Fruit fly (Drosophila melanogaster) whole organism, embryonic: Measurements from ENCODE around the gene bab1.
A peak's percentile ranks its signal among the peaks of the same experiment; 100 is the strongest.

ENCODE experiments used
- CG10147 ChIP-seq: fragments of 200-800 bp; sonication (Bioruptor generic); optimal IDR thresholded peaks from 2 replicates; lab custom pipeline; 2019; ENCODE audit warnings: missing biosample characterization, mild to moderate bottlenecking, missing genetic modification characterization, moderate library complexity
- CG10366 ChIP-seq: fragments of 200-800 bp; sonication (Bioruptor generic); IDR thresholded peaks from 2 replicates; pipeline ENCODE4 v1.3.6; 2022; ENCODE audit warnings: missing biosample characterization, missing genetic modification characterization
- CG10462 ChIP-seq: fragments of 200-800 bp; sonication (Bioruptor generic); optimal IDR thresholded peaks from 2 replicates; lab custom pipeline; 2016; ENCODE audit warnings: missing biosample characterization, missing genetic modification characterization
- CG11695 ChIP-seq: fragments of 200-800 bp; sonication (Bioruptor generic); IDR thresholded peaks from 3 replicates; pipeline ENCODE4 v1.3.6; 2022; ENCODE audit warnings: missing biosample characterization, missing genetic modification characterization
- CG12942 ChIP-seq: fragments of 200-800 bp; sonication (Bioruptor generic); optimal IDR thresholded peaks from 3 replicates; lab custom pipeline; 2016; ENCODE audit warnings: missing biosample characterization, missing genetic modification characterization
- CG13296 ChIP-seq: fragments of 200-800 bp; sonication (Bioruptor generic); optimal IDR thresholded peaks from 3 replicates; lab custom pipeline; 2018; ENCODE audit warnings: missing biosample characterization, mild to moderate bottlenecking, missing genetic modification characterization
- CG14441 ChIP-seq: fragments of 200-800 bp; sonication (Bioruptor generic); IDR thresholded peaks from 2 replicates; pipeline ENCODE4 v1.3.6; 2022; ENCODE audit warnings: missing biosample characterization, missing genetic modification characterization
- CG15514 ChIP-seq: fragments of 200-800 bp; sonication (Bioruptor generic); optimal IDR thresholded peaks from 3 replicates; lab custom pipeline; 2017; ENCODE audit warnings: missing biosample characterization, missing genetic modification characterization, mild to moderate bottlenecking, moderate library complexity, missing genetic modification reagents
- CG15601 ChIP-seq: fragments of 200-800 bp; sonication (Bioruptor generic); optimal IDR thresholded peaks from 3 replicates; lab custom pipeline; 2019; ENCODE audit warnings: missing biosample characterization, mild to moderate bottlenecking, missing genetic modification characterization, moderate library complexity
- CG17802 ChIP-seq: fragments of 200-800 bp; sonication (Bioruptor generic); optimal IDR thresholded peaks from 2 replicates; lab custom pipeline; 2018; ENCODE audit warnings: missing biosample characterization, mild to moderate bottlenecking, missing genetic modification characterization, moderate library complexity
- CG2120 ChIP-seq: fragments of 200-800 bp; sonication (Bioruptor generic); optimal IDR thresholded peaks from 3 replicates; lab custom pipeline; 2016; ENCODE audit warnings: missing biosample characterization, missing genetic modification characterization
- CG2712 ChIP-seq: fragments of 200-800 bp; optimal IDR thresholded peaks from 3 replicates; lab custom pipeline; 2019; ENCODE audit warnings: missing biosample characterization, mild to moderate bottlenecking, missing genetic modification characterization, moderate library complexity
- CG33213 ChIP-seq: fragments of 200-800 bp; sonication (Bioruptor generic); optimal IDR thresholded peaks from 3 replicates; lab custom pipeline; 2016; ENCODE audit warnings: missing biosample characterization, missing genetic modification characterization
- CG4282 ChIP-seq: fragments of 200-800 bp; sonication (Bioruptor generic); optimal IDR thresholded peaks from 2 replicates; lab custom pipeline; 2016; ENCODE audit warnings: missing biosample characterization, missing genetic modification characterization
- CG4328 ChIP-seq: fragments of 200-800 bp; sonication (Bioruptor generic); optimal IDR thresholded peaks from 3 replicates; lab custom pipeline; 2017; ENCODE audit warnings: missing biosample characterization, missing genetic modification reagents, missing genetic modification characterization
- CG5245 ChIP-seq: fragments of 200-800 bp; sonication (Bioruptor generic); optimal IDR thresholded peaks from 3 replicates; lab custom pipeline; 2016; ENCODE audit warnings: missing biosample characterization, missing genetic modification characterization
- CG6813 ChIP-seq: fragments of 200-800 bp; sonication (Bioruptor generic); optimal IDR thresholded peaks from 2 replicates; lab custom pipeline; 2017; ENCODE audit warnings: missing biosample characterization, missing genetic modification characterization, mild to moderate bottlenecking, moderate library complexity, missing genetic modification reagents
- CG7372 ChIP-seq: fragments of 200-800 bp; sonication (Bioruptor generic); IDR thresholded peaks from 2 replicates; pipeline ENCODE4 v1.3.6; 2022; ENCODE audit warnings: missing biosample characterization, missing genetic modification characterization
- CG8290 ChIP-seq, 3 experiments: fragments of 200-800 bp; sonication (Bioruptor generic); optimal IDR thresholded peaks; 2 replicates each; lab custom pipeline; 2016 to 2019; ENCODE audit warnings: missing biosample characterization in 3 of 3, missing genetic modification characterization in 3 of 3, mild to moderate bottlenecking in 2 of 3, moderate library complexity in 1 of 3
- CG8765 ChIP-seq: fragments of 200-800 bp; sonication (Bioruptor generic); IDR thresholded peaks from 2 replicates; pipeline ENCODE4 v1.3.6; 2022; ENCODE audit warnings: missing biosample characterization, missing genetic modification characterization
- CG9609 ChIP-seq: fragments of 200-800 bp; sonication (Bioruptor generic); optimal IDR thresholded peaks from 3 replicates; lab custom pipeline; 2016; ENCODE audit warnings: missing biosample characterization, missing genetic modification characterization
- CG9727 ChIP-seq: fragments of 200-800 bp; sonication (Bioruptor generic); optimal IDR thresholded peaks from 3 replicates; lab custom pipeline; 2017; ENCODE audit warnings: missing biosample characterization, mild to moderate bottlenecking, missing genetic modification characterization
- CG9817 ChIP-seq: fragments of 200-800 bp; sonication (Bioruptor generic); optimal IDR thresholded peaks from 2 replicates; lab custom pipeline; 2018; ENCODE audit warnings: missing biosample characterization, mild to moderate bottlenecking, missing genetic modification characterization, moderate library complexity
- CkIIα-i1 ChIP-seq: fragments of 200-800 bp; sonication (Bioruptor generic); IDR thresholded peaks from 2 replicates; pipeline ENCODE4 v1.3.6; 2022; ENCODE audit warnings: missing biosample characterization, missing genetic modification characterization
- Dll ChIP-seq: fragments of 200-800 bp; sonication (Bioruptor generic); IDR thresholded peaks from 4 replicates; pipeline ENCODE4 v1.3.6; 2022; ENCODE audit warnings: missing biosample characterization, missing genetic modification characterization; ENCODE audit not compliant: partially characterized antibody
- Eip74EF ChIP-seq, 2 experiments: fragments of 200-800 bp in 1 of 2; fragments of >200 bp in 1 of 2; sonication (Bioruptor generic) in 1 of 2; optimal IDR thresholded peaks; 2 replicates each; lab custom pipeline; 2017 to 2019; ENCODE audit warnings: missing biosample characterization in 2 of 2, missing genetic modification characterization in 2 of 2, mild to moderate bottlenecking in 1 of 2, moderate library complexity in 1 of 2
- Hand ChIP-seq: fragments of 200-800 bp; sonication (Bioruptor generic); optimal IDR thresholded peaks from 2 replicates; lab custom pipeline; 2017; ENCODE audit warnings: mild to moderate bottlenecking, missing biosample characterization, missing genetic modification reagents, missing genetic modification characterization
- Hey ChIP-seq: fragments of 200-800 bp; sonication (Bioruptor generic); optimal IDR thresholded peaks from 3 replicates; lab custom pipeline; 2018; ENCODE audit warnings: missing biosample characterization, mild to moderate bottlenecking, missing genetic modification characterization
- NC2α ChIP-seq: fragments of 200-800 bp; sonication (Bioruptor generic); optimal IDR thresholded peaks from 2 replicates; lab custom pipeline; 2016; ENCODE audit warnings: missing biosample characterization, missing genetic modification characterization
- Nf-YB ChIP-seq: fragments of 200-800 bp; sonication (Bioruptor generic); optimal IDR thresholded peaks from 3 replicates; lab custom pipeline; 2019; ENCODE audit warnings: missing biosample characterization, mild to moderate bottlenecking, missing genetic modification characterization, moderate library complexity
- YL-1 ChIP-seq: fragments of 200-800 bp; sonication (Bioruptor generic); optimal IDR thresholded peaks from 3 replicates; lab custom pipeline; 2017; ENCODE audit warnings: missing biosample characterization, mild to moderate bottlenecking, missing genetic modification characterization
- abd-A ChIP-seq: fragments of 200-800 bp; sonication (Bioruptor generic); optimal IDR thresholded peaks from 3 replicates; lab custom pipeline; 2019; ENCODE audit warnings: missing biosample characterization, mild to moderate bottlenecking, missing genetic modification characterization, moderate library complexity
- br ChIP-seq: fragments of >200 bp; optimal IDR thresholded peaks from 2 replicates; lab custom pipeline; 2017
- corto ChIP-seq: fragments of 200-800 bp; sonication (Bioruptor generic); optimal IDR thresholded peaks from 2 replicates; lab custom pipeline; 2016; ENCODE audit warnings: missing biosample characterization, mild to moderate bottlenecking, missing genetic modification characterization, moderate library complexity
- fd3F ChIP-seq: fragments of 200-800 bp; sonication (Bioruptor generic); optimal IDR thresholded peaks from 2 replicates; lab custom pipeline; 2018; ENCODE audit warnings: missing biosample characterization, mild to moderate bottlenecking, missing genetic modification characterization, moderate library complexity
- gem ChIP-seq: fragments of 200-800 bp; sonication (Bioruptor generic); optimal IDR thresholded peaks from 2 replicates; lab custom pipeline; 2019; ENCODE audit warnings: missing biosample characterization, mild to moderate bottlenecking, missing genetic modification characterization, moderate library complexity
- grau ChIP-seq: fragments of 200-800 bp; optimal IDR thresholded peaks from 3 replicates; lab custom pipeline; 2019; ENCODE audit warnings: missing biosample characterization, mild to moderate bottlenecking, missing genetic modification characterization, moderate library complexity
- h ChIP-seq: fragments of >200 bp; optimal IDR thresholded peaks from 2 replicates; lab custom pipeline; 2017
- insv ChIP-seq, 2 experiments: fragments of 200-800 bp; sonication (Bioruptor generic); optimal IDR thresholded peaks; 3 replicates each; lab custom pipeline; 2016 to 2018; ENCODE audit warnings: missing biosample characterization in 2 of 2, missing genetic modification characterization in 2 of 2
- jumu ChIP-seq: fragments of 200-800 bp; sonication (Bioruptor generic); optimal IDR thresholded peaks from 3 replicates; lab custom pipeline; 2016; ENCODE audit warnings: missing biosample characterization, missing genetic modification characterization
- nau ChIP-seq: fragments of 200-800 bp; sonication (Bioruptor generic); optimal IDR thresholded peaks from 3 replicates; lab custom pipeline; 2017; ENCODE audit warnings: missing biosample characterization, mild to moderate bottlenecking, missing genetic modification characterization, missing genetic modification reagents
- pho ChIP-seq: fragments of 200-800 bp; sonication (Bioruptor generic); optimal IDR thresholded peaks from 2 replicates; lab custom pipeline; 2016; ENCODE audit warnings: missing biosample characterization, missing genetic modification characterization
- prd ChIP-seq, 3 experiments: fragments of >200 bp in 2 of 3; fragments of 200-800 bp in 1 of 3; sonication (Bioruptor generic) in 1 of 3; optimal IDR thresholded peaks in 2 of 3; IDR thresholded peaks in 1 of 3; 2 replicates in 2 of 3; 3 replicates in 1 of 3; pipeline versions ENCODE4 v1.3.6 to Lab custom; 2017 to 2022; ENCODE audit warnings: missing biosample characterization in 1 of 3, missing genetic modification characterization in 1 of 3
- row ChIP-seq: fragments of 200-800 bp; sonication (Bioruptor generic); IDR thresholded peaks from 3 replicates; pipeline ENCODE4 v1.3.6; 2022; ENCODE audit warnings: missing biosample characterization, missing genetic modification characterization
- so ChIP-seq: fragments of 200-800 bp; sonication (Bioruptor generic); IDR thresholded peaks from 3 replicates; pipeline ENCODE4 v1.3.6; 2022; ENCODE audit warnings: missing biosample characterization, missing genetic modification characterization
- ttk ChIP-seq: fragments of 200-800 bp; sonication (Bioruptor generic); IDR thresholded peaks from 2 replicates; pipeline ENCODE4 v2.1.2; 2022; ENCODE audit warnings: missing biosample characterization, missing genetic modification characterization

Gene bab1

dm6 chr3L:1032569-1032968, 68.3 kb downstream of the bab1 start (continued):
- TF ChIP-seq CG4282 (GFP tag; lab: Kevin White, UChicago) (peak; percentile 31), CG13296 (GFP tag; lab: Kevin White, UChicago) (peak; percentile 25), CG33213 (peak; percentile 54), CG11695 (GFP tag; lab: Robert Waterston, UW) (peak; percentile 74; the same call in 1 of the 3 replicates), CG7372 (GFP tag; lab: Robert Waterston, UW) (0 out of 2 replicates have a peak, but pooled peaks have one; percentile 36), CG4328 (no peak), CG9727 (GFP tag; lab: Kevin White, UChicago) (peak; percentile 56), CG6813 (peak; percentile 58), CkIIα-i1 (GFP tag; lab: Robert Waterston, UW) (no peak)
- TF ChIP-seq, all 482 proteins: peak for 322

dm6 chr3L:1031716-1032115, 69.2 kb downstream of the bab1 start:
- 0 out of 3 replicates have a peak, but pooled peaks have one; percentile 18 for TF ChIP-seq row
- no peak for TF ChIP-seq Nf-YB
- peak; percentile 50 for TF ChIP-seq grau (tag; lab: Kevin White, UChicago)

DNA sequence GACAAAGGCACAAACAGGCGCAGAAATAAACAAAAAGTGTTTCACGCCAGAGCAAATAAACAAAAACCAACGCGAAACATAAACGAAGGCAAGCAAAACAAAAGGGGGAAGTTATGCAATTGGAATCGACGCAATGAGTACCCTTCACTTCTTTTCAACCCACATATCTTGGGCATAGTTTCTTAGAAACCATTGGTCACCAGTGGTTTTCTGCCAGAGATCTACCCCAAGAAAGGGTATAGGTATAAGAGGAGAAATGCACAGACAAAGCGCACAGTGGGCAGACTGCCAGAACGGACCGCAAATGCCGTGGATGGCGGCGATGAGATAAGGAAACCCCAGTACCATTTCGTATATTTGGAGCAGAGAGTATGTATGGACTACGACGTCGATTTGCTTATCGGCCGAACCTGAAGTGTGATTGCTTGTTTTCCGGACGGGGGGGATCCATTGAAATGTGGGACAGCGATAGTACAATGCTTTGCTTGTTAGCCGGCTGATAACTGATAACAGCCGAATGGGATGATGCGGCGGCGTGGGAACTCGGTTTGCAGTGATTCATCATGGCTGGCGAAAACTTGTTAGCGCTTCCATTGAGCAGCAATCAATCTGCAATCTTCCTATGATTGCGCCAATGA, 69.9 kb downstream of the bab1 start:
- TF ChIP-seq fd3F (GFP tag; lab: Kevin White, UChicago) (no peak), Eip74EF (GFP tag; optimal IDR thresholded peaks at IDR 0.05; lab: Kevin White, UChicago) (no peak), CG15601 (tag; lab: Kevin White, UChicago) (no peak), CG9609 (GFP tag; lab: Kevin White, UChicago) (no peak), gem (peak; percentile 44), CG9817 (tag; lab: Kevin White, UChicago) (no peak), CG12942 (no peak), CG17802 (tag; lab: Kevin White, UChicago) (no peak), insv (GFP tag; optimal IDR thresholded peaks at IDR 0.05; lab: Kevin White, UChicago) (no peak), h (no peak), nau (GFP tag; lab: Kevin White, UChicago) (no peak), Hand (no peak), prd (optimal IDR thresholded peaks at IDR 0.05; lab: Kevin White, UChicago) (no peak), prd (GFP tag; IDR thresholded peaks at IDR 0.05; lab: Robert Waterston, UW) (peak; percentile 58; the same call in 2 of the 3 replicates), CG8290 (GFP tag; optimal IDR thresholded peaks at IDR 0.05; lab: Kevin White, UChicago) (no peak), CG8290 (tag; optimal IDR thresholded peaks at IDR 0.05; lab: Kevin White, UChicago) (peak in 1 of 2 experiments; percentile 42), ttk (GFP tag; lab: Robert Waterston, UW) (peak; percentile 49; the same call in 1 of the 2 replicates), CG8765 (GFP tag; lab: Robert Waterston, UW) (no peak), CG2712 (peak; percentile 46), CG15514 (GFP tag; lab: Kevin White, UChicago) (no peak), CG14441 (GFP tag; lab: Robert Waterston, UW) (peak; percentile 52), corto (GFP tag; lab: Kevin White, UChicago) (no peak), CG10462 (GFP tag; lab: Kevin White, UChicago) (no peak), so (GFP tag; lab: Robert Waterston, UW) (peak; percentile 59; the same call in 1 of the 3 replicates), CG10366 (GFP tag; lab: Robert Waterston, UW) (peak; percentile 58), pho (GFP tag; lab: Kevin White, UChicago) (no peak), CG10147 (GFP tag; lab: Kevin White, UChicago) (no peak), Hey (tag; lab: Kevin White, UChicago) (no peak), br (lab: Kevin White, UChicago) (no peak), NC2α (GFP tag; lab: Kevin White, UChicago) (no peak), jumu (GFP tag; lab: Kevin White, UChicago) (no peak), Dll (GFP tag; lab: Robert Waterston, UW) (no peak), CG2120 (GFP tag; lab: Kevin White, UChicago) (peak; percentile 45), CG5245 (no peak), YL-1 (GFP tag; lab: Kevin White, UChicago) (no peak), abd-A (tag; lab: Kevin White, UChicago) (no peak)
